Worm (Caenorhabditis elegans) whole organism, L1 larva: Measurements from ENCODE around the gene mtl-1.

Experiments used
- Y116A8C.19 ChIP-seq: sonication (generic microtip); optimal IDR thresholded peaks from 2 replicates; lab custom pipeline; 2016; ENCODE audit warnings: missing compliant biosample characterization, missing genetic modification characterization, borderline replicate concordance
- aha-1 ChIP-seq: fragments of 150-350 bp; optimal IDR thresholded peaks from 2 replicates; lab custom pipeline; 2014; ENCODE audit warnings: missing biosample characterization, missing genetic modification characterization
- aly-2 ChIP-seq: fragments of 150-350 bp; optimal IDR thresholded peaks from 2 replicates; lab custom pipeline; 2014; ENCODE audit warnings: missing biosample characterization, missing genetic modification characterization
- blmp-1 ChIP-seq: fragments of 150-350 bp; optimal IDR thresholded peaks from 2 replicates; lab custom pipeline; 2014; ENCODE audit warnings: missing biosample characterization, missing genetic modification characterization
- ceh-82 ChIP-seq, 3 experiments: fragments of 150-350 bp in 1 of 3; sonication (generic microtip) in 2 of 3; optimal IDR thresholded peaks; 2 replicates each; lab custom pipeline; 2014 to 2017; ENCODE audit warnings: missing biosample characterization in 3 of 3, missing genetic modification characterization in 3 of 3
- ces-1 ChIP-seq: fragments of 150-350 bp; optimal IDR thresholded peaks from 2 replicates; lab custom pipeline; 2014; ENCODE audit warnings: missing biosample characterization, missing genetic modification reagents, missing genetic modification characterization
- dpl-1 ChIP-seq, 3 experiments: fragments of 150-350 bp in 2 of 3; sonication (generic microtip) in 1 of 3; optimal IDR thresholded peaks; 2 replicates each; lab custom pipeline; 2014 to 2017; ENCODE audit warnings: missing biosample characterization in 3 of 3, missing genetic modification characterization in 3 of 3, missing genetic modification reagents in 3 of 3
- efl-1 ChIP-seq, 4 experiments: fragments of 150-350 bp; optimal IDR thresholded peaks in 3 of 4; peaks in 1 of 4; 1 replicate in 1 of 4; 2 replicates in 3 of 4; lab custom pipeline; 2014; ENCODE audit warnings: missing biosample characterization in 2 of 4, missing genetic modification characterization in 2 of 4, missing genetic modification reagents in 2 of 4
- efl-3 ChIP-seq: fragments of 200-800 bp; sonication (Bioruptor generic); optimal IDR thresholded peaks from 2 replicates; lab custom pipeline; 2018; ENCODE audit warnings: mild to moderate bottlenecking, missing genetic modification characterization, missing compliant biosample characterization
- egl-13 ChIP-seq: sonication (generic microtip); optimal IDR thresholded peaks from 2 replicates; lab custom pipeline; 2016; ENCODE audit warnings: missing genotype, missing genetic modification reagents, missing genetic modification characterization, missing compliant biosample characterization
- egl-27 ChIP-seq, 2 experiments: fragments of 150-350 bp in 1 of 2; sonication (generic microtip); optimal IDR thresholded peaks; 3 replicates each; lab custom pipeline; 2017 to 2018; ENCODE audit warnings: missing biosample characterization in 2 of 2, missing genetic modification characterization in 2 of 2, missing genetic modification reagents in 2 of 2
- elt-2 ChIP-seq: sonication (generic microtip); optimal IDR thresholded peaks from 2 replicates; lab custom pipeline; 2016; ENCODE audit warnings: missing genetic modification characterization, mild to moderate bottlenecking, inconsistent platforms, missing compliant biosample characterization, missing genetic modification reagents
- elt-3 ChIP-seq, 6 experiments: fragments of 150-350 bp in 1 of 6; sonication (generic microtip); optimal IDR thresholded peaks; 2 replicates each; lab custom pipeline; 2017 to 2018; ENCODE audit warnings: missing biosample characterization in 6 of 6, missing genetic modification characterization in 6 of 6, inconsistent platforms in 1 of 6
- fkh-4 ChIP-seq: sonication (generic microtip); optimal IDR thresholded peaks from 2 replicates; lab custom pipeline; 2016; ENCODE audit warnings: missing compliant biosample characterization, missing genetic modification characterization, borderline replicate concordance
- fos-1 ChIP-seq: fragments of 150-350 bp; optimal IDR thresholded peaks from 2 replicates; lab custom pipeline; 2014; ENCODE audit warnings: missing biosample characterization, missing genetic modification characterization
- grh-1 ChIP-seq: fragments of 200-800 bp; sonication (Bioruptor generic); IDR thresholded peaks from 2 replicates; pipeline ENCODE4 v1.3.6; 2022; ENCODE audit warnings: missing genetic modification reagents, missing genetic modification characterization, missing compliant biosample characterization
- hlh-17 ChIP-seq: fragments of 200-800 bp; sonication (Bioruptor generic); optimal IDR thresholded peaks from 2 replicates; lab custom pipeline; 2018; ENCODE audit warnings: missing genetic modification characterization, mild to moderate bottlenecking, missing compliant biosample characterization, moderate library complexity, borderline replicate concordance
- lin-15B ChIP-seq: fragments of 150-350 bp; sonication (generic microtip); optimal IDR thresholded peaks from 3 replicates; lab custom pipeline; 2014; ENCODE audit warnings: missing biosample characterization, missing genetic modification characterization
- lin-35 ChIP-seq, 2 experiments: fragments of 150-350 bp; optimal IDR thresholded peaks; 2 replicates each; lab custom pipeline; 2014; ENCODE audit warnings: missing biosample characterization in 2 of 2, missing genetic modification characterization in 2 of 2, missing genetic modification reagents in 2 of 2
- lsy-2 ChIP-seq, 2 experiments: fragments of 150-350 bp; optimal IDR thresholded peaks; 2 replicates each; lab custom pipeline; 2014; ENCODE audit warnings: missing biosample characterization in 2 of 2, missing genetic modification characterization in 2 of 2
- mab-9 ChIP-seq: fragments of 200-800 bp; sonication (Bioruptor generic); IDR thresholded peaks from 2 replicates; pipeline ENCODE4 v1.3.6; 2022; ENCODE audit warnings: missing genetic modification reagents, missing genetic modification characterization, missing compliant biosample characterization
- mdl-1 ChIP-seq, 2 experiments: fragments of 150-350 bp; optimal IDR thresholded peaks; 2 replicates each; lab custom pipeline; 2014 to 2017; ENCODE audit warnings: missing biosample characterization in 2 of 2, missing genetic modification characterization in 2 of 2, inconsistent platforms in 1 of 2
- mep-1 ChIP-seq: fragments of 150-350 bp; optimal IDR thresholded peaks from 2 replicates; lab custom pipeline; 2014; ENCODE audit warnings: missing biosample characterization, missing genetic modification characterization
- nhr-11 ChIP-seq: fragments of 150-350 bp; optimal IDR thresholded peaks from 2 replicates; lab custom pipeline; 2014; ENCODE audit warnings: missing biosample characterization, missing genetic modification characterization
- nhr-77 ChIP-seq: fragments of 150-350 bp; optimal IDR thresholded peaks from 2 replicates; lab custom pipeline; 2014; ENCODE audit warnings: missing biosample characterization, missing genetic modification characterization
- nhr-90 ChIP-seq: sonication (generic microtip); optimal IDR thresholded peaks from 2 replicates; lab custom pipeline; 2016; ENCODE audit warnings: mild to moderate bottlenecking, missing genetic modification characterization, missing compliant biosample characterization; ENCODE audit not compliant: poor library complexity
- pag-3 ChIP-seq: sonication (generic microtip); optimal IDR thresholded peaks from 2 replicates; lab custom pipeline; 2017; ENCODE audit warnings: missing genetic modification characterization, mild to moderate bottlenecking, missing compliant biosample characterization, antibody characterized with exemption, borderline replicate concordance; ENCODE audit not compliant: insufficient read depth
- snpc-4 ChIP-seq: fragments of 150-350 bp; optimal IDR thresholded peaks from 2 replicates; lab custom pipeline; 2014; ENCODE audit warnings: missing biosample characterization, missing genetic modification characterization
- sptf-1 ChIP-seq: fragments of 150-350 bp; optimal IDR thresholded peaks from 2 replicates; lab custom pipeline; 2014; ENCODE audit warnings: missing biosample characterization, missing genetic modification characterization
- ztf-4 ChIP-seq: fragments of 150-350 bp; optimal IDR thresholded peaks from 2 replicates; lab custom pipeline; 2014; ENCODE audit warnings: missing biosample characterization, missing genetic modification characterization

Gene mtl-1

ce11 chrV:6697552-6697951, 5.9 kb upstream of the mtl-1 start, which contains the start of gene W02F12.2:
TSS of gene W02F12.2 (minus strand) at chrV:6697652.
- peak; percentile 18 for TF ChIP-seq blmp-1 (tag; lab: Kevin White, UChicago)
- TF ChIP-seq mep-1, result no peak

- TF ChIP-seq pag-3 (tag; lab: Kevin White, UChicago), result no peak
- TF ChIP-seq nhr-77 (tag; lab: Kevin White, UChicago), result no peak
- no peak for TF ChIP-seq nhr-11
- TF ChIP-seq fos-1 (tag; lab: Kevin White, UChicago), result no peak
- peak; percentile 8 for TF ChIP-seq blmp-1 (tag; lab: Kevin White, UChicago)
Observed at ce11 chrV:6694668-6695067, 3.0 kb upstream of the mtl-1 start, which contains the start of gene W02F12.8. TSS of gene W02F12.8 (minus strand) at chrV:6694768.

ce11 chrV:6690075-6690474, 1.6 kb downstream of the mtl-1 start:
- peak in 1 of 6 experiments; percentile 7 for TF ChIP-seq elt-3 (tag; optimal IDR thresholded peaks at IDR 0.05; lab: Kevin White, UChicago)
- TF ChIP-seq ztf-4 (tag; lab: Kevin White, UChicago), result no peak
- peak; percentile 22 for TF ChIP-seq blmp-1 (tag; lab: Kevin White, UChicago)

ce11 chrV:6688392-6688791, 3.3 kb downstream of the mtl-1 start, which contains the start of gene K11G9.5:
TSS of gene K11G9.5 (minus strand) at chrV:6688492.
- TF ChIP-seq egl-13 (no peak), egl-27 (tag; optimal IDR thresholded peaks at IDR 0.05; lab: Kevin White, UChicago) (no peak), fos-1 (tag; lab: Kevin White, UChicago) (no peak), efl-1 (optimal IDR thresholded peaks at IDR 0.05; lab: Kevin White, UChicago) (no peak), efl-1 (GFP tag; optimal IDR thresholded peaks at IDR 0.05 in 1 of 2; lab: Kevin White, UChicago) (peak in 1 of 2 experiments; percentile 52), Y116A8C.19 (tag; lab: Kevin White, UChicago) (no peak)

- TF ChIP-seq snpc-4 (tag; lab: Kevin White, UChicago) (no peak), dpl-1 (GFP tag; optimal IDR thresholded peaks at IDR 0.05; lab: Kevin White, UChicago) (no peak), mdl-1 (tag; optimal IDR thresholded peaks at IDR 0.05; lab: Kevin White, UChicago) (no peak), efl-1 (optimal IDR thresholded peaks at IDR 0.05; lab: Kevin White, UChicago) (no peak), efl-1 (GFP tag; optimal IDR thresholded peaks at IDR 0.05 in 1 of 2; lab: Kevin White, UChicago) (no peak), hlh-17 (GFP tag; lab: Kevin White, UChicago) (no peak), egl-27 (tag; optimal IDR thresholded peaks at IDR 0.05; lab: Kevin White, UChicago) (no peak), lin-15B (tag; lab: Kevin White, UChicago) (no peak), sptf-1 (tag; lab: Kevin White, UChicago) (no peak), lsy-2 (tag; optimal IDR thresholded peaks at IDR 0.05; lab: Kevin White, UChicago) (no peak), ceh-82 (tag; optimal IDR thresholded peaks at IDR 0.05; lab: Kevin White, UChicago) (no peak)
- TF ChIP-seq, all 84 proteins: peak for 0
Observed at ce11 chrV:6685963-6686362, 5.7 kb downstream of the mtl-1 start.

- no peak for TF ChIP-seq aly-2 (tag; lab: Kevin White, UChicago)
- TF ChIP-seq nhr-90 (tag; lab: Kevin White, UChicago), result no peak
- no peak for TF ChIP-seq efl-3
- TF ChIP-seq ces-1 (GFP tag; lab: Kevin White, UChicago), result no peak
- TF ChIP-seq grh-1 (GFP tag; lab: Robert Waterston, UW), result no peak
- TF ChIP-seq snpc-4 (tag; lab: Kevin White, UChicago), result no peak
- no peak for TF ChIP-seq fkh-4 (tag; lab: Kevin White, UChicago)
- TF ChIP-seq lin-35 (GFP tag; optimal IDR thresholded peaks at IDR 0.05; lab: Kevin White, UChicago), result no peak
- no peak for TF ChIP-seq aha-1 (tag; lab: Kevin White, UChicago)
- TF ChIP-seq mab-9 (GFP tag; lab: Robert Waterston, UW), result no peak
- no peak for TF ChIP-seq elt-2 (tag; lab: Kevin White, UChicago)
Observed at ce11 chrV:6685499-6685898, 6.2 kb downstream of the mtl-1 start.
